Fruit fly (Drosophila melanogaster): Measurements from ENCODE around the gene CG43799.

The CG43799 gene

dm6 chr2L:7261989-7262388, 34.5 kb downstream of the CG43799 start (continued):
- TF ChIP-seq CG6276 (GFP tag; optimal IDR thresholded peaks at IDR 0.05) (no peak), CG9139 (GFP tag; optimal IDR thresholded peaks at IDR 0.05) (no peak), Smox (GFP tag; optimal IDR thresholded peaks at IDR 0.05) (peak; percentile 60), CG6792 (GFP tag; optimal IDR thresholded peaks at IDR 0.05) (peak; percentile 47), fd59A (GFP tag; optimal IDR thresholded peaks at IDR 0.05) (no peak), Sox102F (GFP tag; optimal IDR thresholded peaks at IDR 0.05) (peak; percentile 78), CG8632 (GFP tag; optimal IDR thresholded peaks at IDR 0.05) (peak; percentile 57), CG34406 (GFP tag; optimal IDR thresholded peaks at IDR 0.05) (peak; percentile 59), CG11762 (GFP tag; optimal IDR thresholded peaks at IDR 0.05; ENCODE audit: insufficient read depth) (no peak), CG6808 (GFP tag; optimal IDR thresholded peaks at IDR 0.05) (no peak), OdsH (GFP tag; optimal IDR thresholded peaks at IDR 0.05) (peak; percentile 39), CG11294 (GFP tag; IDR thresholded peaks at IDR 0.05) (no peak), vri (GFP tag; optimal IDR thresholded peaks at IDR 0.05) (peak; percentile 17), lz (GFP tag; optimal IDR thresholded peaks at IDR 0.05) (peak; percentile 76), Ets21C (GFP tag; optimal IDR thresholded peaks at IDR 0.05) (peak; percentile 57), eg (GFP tag; IDR thresholded peaks at IDR 0.05) (no peak), CG16779 (tag; optimal IDR thresholded peaks at IDR 0.05) (no peak), dac (GFP tag; optimal IDR thresholded peaks at IDR 0.05) (no peak), Met (GFP tag; optimal IDR thresholded peaks at IDR 0.05) (peak; percentile 74), CG6163 (GFP tag; IDR thresholded peaks at IDR 0.05) (peak; percentile 54; the same call in 1 of the 3 replicates), Sox14 (GFP tag; optimal IDR thresholded peaks at IDR 0.05) (peak; percentile 58), Lpt (GFP tag; optimal IDR thresholded peaks at IDR 0.05) (no peak), pdm3 (GFP tag; optimal IDR thresholded peaks at IDR 0.05) (peak; percentile 47), CG15336 (GFP tag; IDR thresholded peaks at IDR 0.05) (peak; percentile 15; the same call in 1 of the 2 replicates), achi (GFP tag; optimal IDR thresholded peaks at IDR 0.05) (peak; percentile 24), svp (GFP tag) (peak; percentile 85), Hr4 (GFP tag; optimal IDR thresholded peaks at IDR 0.05) (no peak), CG3919 (GFP tag; optimal IDR thresholded peaks at IDR 0.05) (peak; percentile 34), Blimp-1 (GFP tag; optimal IDR thresholded peaks at IDR 0.05) (no peak), salr (GFP tag; optimal IDR thresholded peaks at IDR 0.05) (no peak), CG10631 (GFP tag; optimal IDR thresholded peaks at IDR 0.05) (peak; percentile 14), CG7368 (GFP tag; optimal IDR thresholded peaks at IDR 0.05) (no peak), ss (GFP tag; optimal IDR thresholded peaks at IDR 0.05) (no peak), CG1621 (tag; optimal IDR thresholded peaks at IDR 0.05) (no peak)

dm6 chr2L:7262580-7262979, 35.0 kb downstream of the CG43799 start:
- TF ChIP-seq spab (GFP tag; optimal IDR thresholded peaks at IDR 0.05) (no peak), topi (GFP tag; optimal IDR thresholded peaks at IDR 0.05) (no peak), CG10631 (GFP tag; optimal IDR thresholded peaks at IDR 0.05) (no peak), CG31627 (GFP tag; optimal IDR thresholded peaks at IDR 0.05) (no peak), CG7368 (GFP tag; optimal IDR thresholded peaks at IDR 0.05) (no peak), lz (GFP tag; optimal IDR thresholded peaks at IDR 0.05) (no peak), Blimp-1 (GFP tag; optimal IDR thresholded peaks at IDR 0.05) (no peak), CG10669 (GFP tag; optimal IDR thresholded peaks at IDR 0.05) (no peak), dac (GFP tag; optimal IDR thresholded peaks at IDR 0.05) (no peak)

- TF ChIP-seq Smox (GFP tag; optimal IDR thresholded peaks at IDR 0.05) (no peak), Hr39 (GFP tag; optimal IDR thresholded peaks at IDR 0.05) (no peak), acj6 (GFP tag; optimal IDR thresholded peaks at IDR 0.05) (no peak), salr (GFP tag; optimal IDR thresholded peaks at IDR 0.05) (no peak), CG6163 (GFP tag; IDR thresholded peaks at IDR 0.05) (no peak), CG32006 (GFP tag; optimal IDR thresholded peaks at IDR 0.05) (peak; percentile 15), svp (GFP tag) (peak; percentile 37), Ets96B (tag; optimal IDR thresholded peaks at IDR 0.05) (no peak), CG6792 (GFP tag; optimal IDR thresholded peaks at IDR 0.05) (no peak), Hr4 (GFP tag; optimal IDR thresholded peaks at IDR 0.05) (peak; percentile 0), CG4318 (GFP tag; optimal IDR thresholded peaks at IDR 0.05) (no peak), Sox102F (GFP tag; optimal IDR thresholded peaks at IDR 0.05) (no peak), CG10669 (GFP tag; optimal IDR thresholded peaks at IDR 0.05) (no peak), pdm3 (GFP tag; optimal IDR thresholded peaks at IDR 0.05) (no peak), CG6854 (GFP tag; optimal IDR thresholded peaks at IDR 0.05) (no peak), Eip78C (GFP tag) (peak; percentile 30), CG1621 (tag; optimal IDR thresholded peaks at IDR 0.05) (no peak)
These were observed 36.9 kb downstream of the CG43799 start for dm6 chr2L:7264396-7264795.
